Worm (Caenorhabditis elegans) whole organism, L4 larva: ENCODE data around the gene esyt-2.
A peak's percentile ranks its signal among the peaks of the same experiment; 100 is the strongest.

ENCODE experiments used
- F49E8.2 ChIP-seq: sonication (generic microtip); optimal IDR thresholded peaks from 2 replicates; lab custom pipeline; 2016; ENCODE audit warnings: missing compliant biosample characterization, mild to moderate bottlenecking, missing genetic modification characterization, borderline replicate concordance
- R02D3.7 ChIP-seq: fragments of 150-350 bp; sonication (generic microtip); optimal IDR thresholded peaks from 3 replicates; lab custom pipeline; 2014; ENCODE audit warnings: missing biosample characterization, missing genetic modification characterization
- T26A8.4 ChIP-seq: fragments of 200-800 bp; sonication (Bioruptor generic); IDR thresholded peaks from 2 replicates; pipeline ENCODE4 v1.3.6; 2022; ENCODE audit warnings: missing genetic modification characterization, missing compliant biosample characterization
- Y105C5A.15 ChIP-seq: fragments of 200-800 bp; sonication (Bioruptor generic); IDR thresholded peaks from 2 replicates; pipeline ENCODE4 v1.3.6; 2022; ENCODE audit warnings: missing genetic modification characterization, missing compliant biosample characterization
- Y48G9A.11 ChIP-seq: fragments of 200-800 bp; sonication (Bioruptor generic); IDR thresholded peaks from 2 replicates; pipeline ENCODE4 v1.3.6; 2022; ENCODE audit warnings: missing genetic modification reagents, missing genetic modification characterization, missing compliant biosample characterization
- ZK337.2 ChIP-seq: fragments of 200-800 bp; sonication (Bioruptor generic); IDR thresholded peaks from 2 replicates; pipeline ENCODE4 v1.3.6; 2022; ENCODE audit warnings: missing genetic modification reagents, missing genetic modification characterization, missing compliant biosample characterization
- aha-1 ChIP-seq: fragments of 150-350 bp; peaks from one replicate; lab custom pipeline; 2014; ENCODE audit warnings: missing biosample characterization, missing genetic modification characterization
- ama-1 ChIP-seq: fragments of 150-350 bp; optimal IDR thresholded peaks from 2 replicates; lab custom pipeline; 2014; ENCODE audit warnings: inconsistent platforms, mixed read lengths
- ceh-20 ChIP-seq: fragments of 200-800 bp; sonication (Bioruptor generic); IDR thresholded peaks from 2 replicates; pipeline ENCODE4 v1.3.6; 2022; ENCODE audit warnings: missing genetic modification reagents, missing genetic modification characterization, missing compliant biosample characterization
- ceh-32 ChIP-seq: sonication (generic microtip); optimal IDR thresholded peaks from 2 replicates; lab custom pipeline; 2016; ENCODE audit warnings: mild to moderate bottlenecking, missing genetic modification characterization, missing compliant biosample characterization; ENCODE audit not compliant: poor library complexity
- ceh-44 ChIP-seq: fragments of 200-800 bp; sonication (Bioruptor generic); IDR thresholded peaks from 2 replicates; pipeline ENCODE4 v1.3.6; 2022; ENCODE audit warnings: missing genetic modification reagents, missing genetic modification characterization, missing compliant biosample characterization
- ceh-82 ChIP-seq: sonication (generic microtip); optimal IDR thresholded peaks from 2 replicates; lab custom pipeline; 2017; ENCODE audit warnings: missing biosample characterization, missing genetic modification characterization
- ces-1 ChIP-seq: fragments of 150-350 bp; sonication (generic microtip); optimal IDR thresholded peaks from 4 replicates; lab custom pipeline; 2014; ENCODE audit warnings: missing biosample characterization, missing genetic modification reagents, missing genetic modification characterization
- cey-2 ChIP-seq: sonication (generic microtip); optimal IDR thresholded peaks from 3 replicates; lab custom pipeline; 2017; ENCODE audit warnings: missing genetic modification characterization, mild to moderate bottlenecking, missing compliant biosample characterization, antibody characterized with exemption, borderline replicate concordance; ENCODE audit not compliant: insufficient read depth
- ctbp-1 ChIP-seq: fragments of 200-800 bp; sonication (Bioruptor generic); IDR thresholded peaks from 2 replicates; pipeline ENCODE4 v1.3.6; 2022; ENCODE audit warnings: missing genetic modification reagents, missing genetic modification characterization, missing compliant biosample characterization
- daf-8 ChIP-seq: fragments of 200-800 bp; sonication (Bioruptor generic); IDR thresholded peaks from 2 replicates; pipeline ENCODE4 v1.3.6; 2022; ENCODE audit warnings: missing genetic modification characterization, missing compliant biosample characterization
- dmd-6 ChIP-seq: fragments of 200-800 bp; sonication (Bioruptor generic); IDR thresholded peaks from 2 replicates; pipeline ENCODE4 v1.3.6; 2022; ENCODE audit warnings: missing genetic modification reagents, missing genetic modification characterization, missing compliant biosample characterization
- dmd-8 ChIP-seq: fragments of 200-800 bp; sonication (Bioruptor generic); IDR thresholded peaks from 2 replicates; pipeline ENCODE4 v1.3.6; 2022; ENCODE audit warnings: missing genetic modification characterization, missing compliant biosample characterization
- dmd-9 ChIP-seq: fragments of 200-800 bp; sonication (Bioruptor generic); IDR thresholded peaks from 2 replicates; pipeline ENCODE4 v1.3.6; 2022; ENCODE audit warnings: missing genetic modification reagents, missing genetic modification characterization, missing compliant biosample characterization
- dpl-1 ChIP-seq: fragments of 150-350 bp; optimal IDR thresholded peaks from 2 replicates; lab custom pipeline; 2014; ENCODE audit warnings: missing biosample characterization, missing genetic modification reagents, missing genetic modification characterization
- egl-43 ChIP-seq: fragments of 200-800 bp; sonication (Bioruptor generic); IDR thresholded peaks from 2 replicates; pipeline ENCODE4 v1.3.6; 2022; ENCODE audit warnings: missing genetic modification reagents, missing genetic modification characterization, missing compliant biosample characterization
- hif-1 ChIP-seq, 2 experiments: sonication (generic microtip); optimal IDR thresholded peaks; 2 replicates each; lab custom pipeline; 2016 to 2017; ENCODE audit warnings: missing compliant biosample characterization in 2 of 2, missing genetic modification characterization in 2 of 2, missing genetic modification reagents in 2 of 2, missing genotype in 2 of 2, mild to moderate bottlenecking in 1 of 2
- hlh-11 ChIP-seq: fragments of 200-800 bp; sonication (Bioruptor generic); optimal IDR thresholded peaks from 2 replicates; lab custom pipeline; 2018; ENCODE audit warnings: mild to moderate bottlenecking, missing genetic modification characterization, missing compliant biosample characterization
- hlh-30 ChIP-seq: sonication (generic microtip); optimal IDR thresholded peaks from 2 replicates; lab custom pipeline; 2017; ENCODE audit warnings: antibody characterized with exemption, mild to moderate bottlenecking, missing genetic modification characterization, missing compliant biosample characterization; ENCODE audit not compliant: insufficient read depth
- jun-1 ChIP-seq: fragments of 150-350 bp; optimal IDR thresholded peaks from 2 replicates; lab custom pipeline; 2014; ENCODE audit warnings: missing biosample characterization, missing genetic modification reagents, missing genetic modification characterization
- lin-13 ChIP-seq: fragments of 150-350 bp; optimal IDR thresholded peaks from 2 replicates; lab custom pipeline; 2014; ENCODE audit warnings: missing biosample characterization, missing genetic modification reagents, missing genetic modification characterization
- lin-38 ChIP-seq: fragments of 200-800 bp; sonication (Bioruptor generic); IDR thresholded peaks from 2 replicates; pipeline ENCODE4 v1.3.6; 2022; ENCODE audit warnings: missing genetic modification reagents, missing genetic modification characterization, missing compliant biosample characterization
- lsy-2 ChIP-seq, 2 experiments: fragments of 150-350 bp in 1 of 2; sonication (generic microtip) in 1 of 2; optimal IDR thresholded peaks; 2 replicates each; lab custom pipeline; 2014 to 2017; ENCODE audit warnings: missing biosample characterization in 2 of 2, missing genetic modification characterization in 2 of 2
- madf-9 ChIP-seq: fragments of 200-800 bp; sonication (Bioruptor generic); conservative IDR thresholded peaks from 2 replicates; pipeline ENCODE4 v1.3.6; 2022; ENCODE audit warnings: missing genetic modification reagents, missing genetic modification characterization, missing compliant biosample characterization
- mdl-1 ChIP-seq, 2 experiments: fragments of 150-350 bp in 1 of 2; sonication (generic microtip) in 1 of 2; optimal IDR thresholded peaks; 2 replicates each; lab custom pipeline; 2014 to 2017; ENCODE audit warnings: missing biosample characterization in 2 of 2, missing genetic modification characterization in 2 of 2
- mep-1 ChIP-seq: fragments of 150-350 bp; sonication (generic microtip); optimal IDR thresholded peaks from 3 replicates; lab custom pipeline; 2014; ENCODE audit warnings: missing biosample characterization, missing genetic modification characterization
- mxl-3 ChIP-seq: fragments of 200-800 bp; sonication (Bioruptor generic); optimal IDR thresholded peaks from 2 replicates; lab custom pipeline; 2018; ENCODE audit warnings: mild to moderate bottlenecking, missing genetic modification characterization, missing compliant biosample characterization
- nhr-111 ChIP-seq: fragments of 200-800 bp; sonication (Bioruptor generic); optimal IDR thresholded peaks from 2 replicates; lab custom pipeline; 2018; ENCODE audit warnings: mild to moderate bottlenecking, missing genetic modification characterization, missing compliant biosample characterization
- nhr-237 ChIP-seq: sonication (generic microtip); optimal IDR thresholded peaks from 2 replicates; lab custom pipeline; 2017; ENCODE audit warnings: missing biosample characterization, missing genetic modification characterization
- nhr-28 ChIP-seq: fragments of 150-350 bp; optimal IDR thresholded peaks from 2 replicates; lab custom pipeline; 2014; ENCODE audit warnings: missing biosample characterization, missing genetic modification characterization
- nhr-42 ChIP-seq: fragments of 200-800 bp; sonication (Bioruptor generic); IDR thresholded peaks from 2 replicates; pipeline ENCODE4 v1.3.6; 2022; ENCODE audit warnings: missing genetic modification characterization, missing compliant biosample characterization
- nhr-48 ChIP-seq: sonication (generic microtip); optimal IDR thresholded peaks from 2 replicates; lab custom pipeline; 2016; ENCODE audit warnings: mild to moderate bottlenecking, missing genetic modification characterization, missing compliant biosample characterization
- nhr-76 ChIP-seq: fragments of 150-350 bp; optimal IDR thresholded peaks from 2 replicates; lab custom pipeline; 2014; ENCODE audit warnings: missing biosample characterization, missing genetic modification characterization
- saeg-2 ChIP-seq: fragments of 200-800 bp; sonication (Bioruptor generic); IDR thresholded peaks from 2 replicates; pipeline ENCODE4 v1.3.6; 2022; ENCODE audit warnings: missing genetic modification reagents, missing genetic modification characterization, missing compliant biosample characterization
- set-16 ChIP-seq: fragments of 200-800 bp; sonication (Bioruptor generic); IDR thresholded peaks from 2 replicates; pipeline ENCODE4 v1.3.6; 2022; ENCODE audit warnings: missing genetic modification reagents, missing genetic modification characterization, missing compliant biosample characterization
- snpc-1.2 ChIP-seq: fragments of 200-800 bp; sonication (Bioruptor generic); IDR thresholded peaks from 2 replicates; pipeline ENCODE4 v1.3.6; 2022; ENCODE audit warnings: missing genetic modification reagents, missing genetic modification characterization, missing compliant biosample characterization
- unc-130 ChIP-seq: sonication (generic microtip); optimal IDR thresholded peaks from 2 replicates; lab custom pipeline; 2016; ENCODE audit warnings: missing genetic modification reagents, missing genetic modification characterization, missing compliant biosample characterization
- zag-1 ChIP-seq: fragments of 150-350 bp; optimal IDR thresholded peaks from 2 replicates; lab custom pipeline; 2014; ENCODE audit warnings: missing biosample characterization, missing genetic modification characterization
- zfp-2 ChIP-seq: sonication (generic microtip); optimal IDR thresholded peaks from 2 replicates; lab custom pipeline; 2016; ENCODE audit warnings: mild to moderate bottlenecking, missing genetic modification characterization, missing compliant biosample characterization
- ztf-7 ChIP-seq: fragments of 150-350 bp; optimal IDR thresholded peaks from 2 replicates; lab custom pipeline; 2014; ENCODE audit warnings: missing biosample characterization, missing genetic modification characterization

esyt-2 gene

DNA sequence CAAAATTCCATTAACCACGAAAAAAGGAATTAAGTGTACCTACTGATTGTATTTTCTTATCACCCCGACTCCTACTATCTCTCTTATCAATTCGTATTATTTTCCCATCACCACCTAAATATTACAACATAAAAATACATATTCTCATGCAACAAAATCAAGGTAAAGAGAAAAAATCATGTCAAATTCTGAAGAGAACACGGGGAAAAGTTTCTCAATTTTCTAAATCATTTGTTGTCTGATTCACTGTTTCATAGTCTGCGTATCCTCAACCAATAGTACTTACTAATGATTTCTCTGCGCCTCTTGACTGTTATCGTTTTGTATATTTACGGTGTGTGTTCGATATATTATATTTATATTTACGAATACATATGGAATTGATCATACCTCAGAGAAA lies 1.1 kb upstream of the esyt-2 start (continued):
- TF ChIP-seq hif-1 (tag; optimal IDR thresholded peaks at IDR 0.05; lab: Kevin White, UChicago) (no peak), zfp-2 (tag; lab: Kevin White, UChicago) (no peak), dpl-1 (GFP tag; lab: Kevin White, UChicago) (no peak)

DNA sequence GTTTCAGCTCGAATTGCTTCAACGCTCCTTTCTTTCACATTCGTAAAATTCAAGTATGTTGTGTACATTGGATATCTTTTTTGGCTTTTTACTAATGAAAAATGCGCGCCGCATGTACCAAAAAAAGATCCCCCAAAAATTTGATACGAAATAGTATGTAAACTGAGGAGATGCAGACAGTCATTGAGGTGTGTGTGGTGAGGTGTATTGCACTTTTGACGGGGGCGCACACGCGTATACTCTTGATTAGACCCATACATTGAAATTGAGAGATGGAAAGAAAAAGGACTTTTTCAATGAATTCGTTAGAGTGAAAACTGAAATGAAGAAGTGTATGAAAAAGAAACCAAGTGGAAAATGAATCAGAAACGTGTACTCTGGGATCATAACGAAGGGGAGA lies 9.4 kb downstream of the esyt-2 start:
- no peak for TF ChIP-seq T26A8.4 (GFP tag; lab: Robert Waterston, UW)
- TF ChIP-seq aha-1 (tag; lab: Kevin White, UChicago), result peak; percentile 56
- TF ChIP-seq, all 104 proteins: peak for 1

DNA sequence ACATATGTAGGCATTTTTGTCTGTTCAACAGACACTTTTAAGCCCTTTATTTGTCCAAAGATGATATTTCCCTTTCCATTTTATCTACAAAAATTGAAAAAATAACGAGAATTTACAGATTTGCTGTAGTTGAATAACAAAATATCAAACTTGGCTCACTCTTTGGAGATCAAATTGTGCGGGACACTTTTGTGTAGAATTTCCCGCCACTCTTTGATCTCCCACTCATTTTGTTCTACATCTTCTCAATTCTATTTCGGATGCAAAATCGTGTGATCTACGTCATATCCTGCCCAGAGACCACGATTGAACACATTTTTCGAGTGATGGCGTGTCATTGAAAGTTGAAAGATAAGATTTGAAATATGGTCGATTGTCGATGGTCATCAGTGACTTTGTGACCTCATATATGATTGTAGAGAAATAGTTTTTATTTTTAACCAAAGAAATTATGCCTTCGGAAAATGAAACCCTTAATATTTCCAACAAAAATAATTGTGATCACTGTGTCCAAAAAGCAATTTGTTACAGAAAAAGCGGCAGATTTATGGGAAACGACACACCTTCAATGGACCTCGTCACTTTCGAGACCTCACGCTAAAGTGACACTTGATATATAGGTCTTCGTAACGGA lies 13.8 kb downstream of the esyt-2 start, which contains the start of gene hot-4:
TSS of gene hot-4 (plus strand) at position 584 of the 634 bp plus-strand sequence.
- TF ChIP-seq unc-130 (no peak), hif-1 (tag; optimal IDR thresholded peaks at IDR 0.05; lab: Kevin White, UChicago) (no peak), dmd-6 (GFP tag; lab: Robert Waterston, UW) (no peak), F49E8.2 (no peak), ctbp-1 (GFP tag; lab: Robert Waterston, UW) (no peak), Y105C5A.15 (GFP tag; lab: Robert Waterston, UW) (no peak), nhr-237 (tag; lab: Kevin White, UChicago) (no peak), jun-1 (tag; lab: Kevin White, UChicago) (no peak)

DNA sequence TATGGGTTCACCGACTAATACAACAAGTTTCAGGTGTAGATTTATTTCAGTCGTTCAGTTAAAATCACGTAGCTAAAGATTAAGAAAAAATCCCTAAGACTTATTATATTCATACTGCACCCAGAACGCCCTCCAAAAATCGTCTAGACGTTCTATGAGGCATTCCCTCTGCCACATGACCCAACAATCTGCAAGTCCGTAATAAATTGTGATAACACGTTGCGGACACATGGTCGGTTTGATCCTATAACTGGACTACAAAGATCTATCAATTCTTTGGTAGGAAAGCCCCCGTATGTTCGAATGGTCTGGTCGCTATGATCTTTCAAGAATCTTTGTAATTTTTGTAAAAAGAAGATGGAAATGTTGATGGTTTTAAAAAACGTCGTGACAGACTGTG lies 14.8 kb downstream of the esyt-2 start:
- TF ChIP-seq snpc-1.2 (GFP tag; lab: Robert Waterston, UW) (no peak), ctbp-1 (GFP tag; lab: Robert Waterston, UW) (no peak), madf-9 (GFP tag; lab: Robert Waterston, UW) (no peak), daf-8 (GFP tag; lab: Robert Waterston, UW) (no peak), nhr-76 (tag; lab: Kevin White, UChicago) (no peak), ces-1 (GFP tag; lab: Kevin White, UChicago) (no peak), hlh-30 (tag; lab: Kevin White, UChicago) (peak; percentile 14), lin-13 (GFP tag; lab: Kevin White, UChicago) (no peak), set-16 (GFP tag; lab: Robert Waterston, UW) (no peak), nhr-42 (GFP tag; lab: Robert Waterston, UW) (no peak), egl-43 (no peak), lin-38 (GFP tag; lab: Robert Waterston, UW) (no peak), hlh-11 (tag; lab: Kevin White, UChicago) (peak; percentile 23), ztf-7 (tag; lab: Kevin White, UChicago) (no peak), ceh-20 (GFP tag; lab: Robert Waterston, UW) (no peak), Y48G9A.11 (GFP tag; lab: Robert Waterston, UW) (no peak), dmd-9 (GFP tag; lab: Robert Waterston, UW) (no peak), ZK337.2 (GFP tag; lab: Robert Waterston, UW) (no peak), nhr-111 (no peak), dmd-8 (no peak), ama-1 (lab: Kevin White, UChicago) (no peak), lsy-2 (tag; optimal IDR thresholded peaks at IDR 0.05; lab: Kevin White, UChicago) (no peak), ceh-82 (tag; lab: Kevin White, UChicago) (no peak), zag-1 (tag; lab: Kevin White, UChicago) (no peak), R02D3.7 (tag; lab: Kevin White, UChicago) (no peak), F49E8.2 (no peak), nhr-48 (tag; lab: Kevin White, UChicago) (peak; percentile 83), mep-1 (tag; lab: Kevin White, UChicago) (no peak), nhr-28 (tag; lab: Kevin White, UChicago) (peak; percentile 84), cey-2 (tag; lab: Kevin White, UChicago) (no peak), saeg-2 (GFP tag; lab: Robert Waterston, UW) (no peak), mxl-3 (GFP tag; lab: Kevin White, UChicago) (peak; percentile 92), mdl-1 (tag; optimal IDR thresholded peaks at IDR 0.05; lab: Kevin White, UChicago) (peak in 1 of 2 experiments; percentile 71), ceh-44 (no peak), ceh-32 (tag; lab: Kevin White, UChicago) (no peak), unc-130 (no peak)
